Fruit fly (Drosophila melanogaster): ENCODE results near the gene CG10341.

Gene CG10341

DNA sequence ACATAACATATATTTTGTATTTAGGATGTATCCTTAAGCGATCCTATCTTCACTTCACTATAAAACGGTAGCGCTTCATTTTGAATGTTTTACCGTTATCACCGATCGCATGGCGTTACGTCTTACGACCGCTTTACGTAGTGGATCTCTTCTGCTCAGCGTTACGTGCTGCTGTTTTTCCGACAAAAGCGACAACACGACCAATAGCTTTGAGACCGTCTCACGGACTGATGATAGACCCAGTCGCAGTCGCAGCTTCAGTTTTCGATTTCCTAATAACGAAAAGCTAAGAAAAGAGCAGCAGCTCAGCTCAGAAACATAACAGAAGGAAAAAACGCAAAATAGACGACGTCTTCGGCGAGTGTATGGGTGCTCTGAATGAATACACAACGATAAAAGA is 33.8 kb downstream of the CG10341 start, which contains the start of gene CG10348:
CG10348 (minus strand) TSS at position 234 of the 400 bp plus-strand sequence.
- TF ChIP-seq gl (tag; optimal IDR thresholded peaks at IDR 0.05) (no peak), Pif1B (GFP tag; optimal IDR thresholded peaks at IDR 0.05) (no peak), CG4496 (GFP tag; IDR thresholded peaks at IDR 0.05) (no peak), CG32121 (GFP tag; IDR thresholded peaks at IDR 0.05) (no peak), D1 (tag; optimal IDR thresholded peaks at IDR 0.05) (no peak), Pif1A (GFP tag; optimal IDR thresholded peaks at IDR 0.05) (no peak), CG34367 (tag; optimal IDR thresholded peaks at IDR 0.05) (no peak)

DNA sequence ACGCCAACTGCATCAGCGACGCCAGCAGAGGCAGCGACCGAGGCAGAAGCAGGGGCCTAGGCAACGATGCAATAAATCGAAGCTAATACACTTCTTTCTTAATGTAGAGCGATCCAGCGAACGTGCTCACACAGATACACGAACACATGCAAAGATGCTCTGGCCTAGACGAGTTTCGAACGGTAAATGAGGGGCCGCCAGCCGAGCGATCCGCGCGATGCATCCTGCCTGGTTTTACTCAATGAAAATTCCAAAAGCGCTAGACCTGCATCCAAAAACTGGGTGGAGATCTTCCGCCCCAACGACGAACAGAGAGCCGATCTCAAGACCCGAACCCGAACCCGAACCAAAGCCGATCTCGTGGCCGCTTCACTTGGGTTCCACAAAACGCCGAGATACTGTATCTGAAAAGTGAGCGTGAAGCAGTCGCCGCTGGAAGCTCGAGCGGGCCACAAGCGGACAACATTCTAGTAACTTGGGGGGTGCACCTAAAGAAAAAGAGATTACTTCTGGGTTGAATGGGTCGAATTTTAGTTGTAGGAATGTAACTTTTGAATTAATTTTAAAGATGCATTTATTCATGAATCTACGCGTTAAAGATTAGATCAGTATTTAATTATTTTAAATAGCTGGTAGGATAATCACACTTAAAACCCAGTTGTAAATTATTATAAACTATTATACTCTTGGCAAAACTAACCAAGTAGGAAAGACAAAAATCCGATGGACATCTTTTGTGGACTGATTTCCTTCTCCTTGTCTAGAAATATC is 34.4 kb downstream of the CG10341 start:
- TF ChIP-seq CG15710 (tag; optimal IDR thresholded peaks at IDR 0.05) (no peak), CG32121 (GFP tag; IDR thresholded peaks at IDR 0.05) (no peak), CG8301 (tag; optimal IDR thresholded peaks at IDR 0.05) (peak; percentile 7), EcR (GFP tag; optimal IDR thresholded peaks at IDR 0.05) (no peak), CG12605 (GFP tag; IDR thresholded peaks at IDR 0.05) (peak; percentile 28; the same call in 1 of the 2 replicates), CG13204 (GFP tag; optimal IDR thresholded peaks at IDR 0.05) (peak; percentile 97), CG10348 (GFP tag; IDR thresholded peaks at IDR 0.05) (peak; percentile 19; the same call in 1 of the 2 replicates), CG17806 (tag; optimal IDR thresholded peaks at IDR 0.05) (no peak), CG8159 (tag; optimal IDR thresholded peaks at IDR 0.05) (no peak), fd96Ca (GFP tag; IDR thresholded peaks at IDR 0.05) (peak; percentile 11; the same call in 1 of the 3 replicates), gl (tag; optimal IDR thresholded peaks at IDR 0.05) (no peak), Snoo (tag; optimal IDR thresholded peaks at IDR 0.05) (no peak), Pif1B (GFP tag; optimal IDR thresholded peaks at IDR 0.05) (no peak), CG34367 (tag; optimal IDR thresholded peaks at IDR 0.05) (no peak), CG14655 (GFP tag; optimal IDR thresholded peaks at IDR 0.05) (peak; percentile 46), rn (GFP tag; IDR thresholded peaks at IDR 0.05) (no peak), D1 (tag; optimal IDR thresholded peaks at IDR 0.05) (no peak), CG9948 (tag; optimal IDR thresholded peaks at IDR 0.05) (no peak), Ets98B (GFP tag; IDR thresholded peaks at IDR 0.05) (no peak; the same call in 1 of the 2 replicates), Pif1A (GFP tag; optimal IDR thresholded peaks at IDR 0.05) (peak; percentile 38), CG4496 (GFP tag; IDR thresholded peaks at IDR 0.05) (peak; percentile 91)

DNA sequence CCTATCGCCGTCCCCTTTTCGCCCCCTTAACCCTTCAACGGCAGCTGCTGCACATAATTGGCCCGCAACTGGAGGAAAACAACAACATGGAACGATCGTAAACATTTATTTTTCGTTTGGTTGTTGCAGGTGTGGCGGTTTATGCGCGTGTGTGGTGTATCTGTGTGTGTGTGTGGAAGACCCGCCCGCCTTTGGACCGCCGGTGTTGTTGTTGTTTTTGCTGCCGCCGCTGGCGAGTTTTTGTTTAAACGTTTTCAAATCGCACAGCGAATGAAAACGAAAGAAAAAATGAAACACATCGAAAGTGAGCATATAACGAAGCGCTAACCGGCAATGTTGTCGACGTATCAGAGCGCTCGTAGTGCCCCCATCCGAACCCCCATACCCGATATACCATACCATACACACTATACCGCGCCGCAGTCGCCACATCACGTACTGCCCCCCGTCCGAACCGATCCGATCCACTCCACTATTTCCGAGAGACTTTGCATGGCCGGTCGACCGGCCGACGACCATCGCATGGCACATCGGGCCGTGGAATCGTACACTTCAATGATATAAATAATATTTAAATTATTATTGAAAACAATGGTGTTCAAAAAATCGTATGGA is 37.1 kb downstream of the CG10341 start:
- TF ChIP-seq Pif1A (GFP tag; optimal IDR thresholded peaks at IDR 0.05) (no peak), CG4496 (GFP tag; IDR thresholded peaks at IDR 0.05) (0 out of 3 replicates have a peak, but pooled peaks have one; percentile 32), CG32121 (GFP tag; IDR thresholded peaks at IDR 0.05) (peak; percentile 7; the same call in 1 of the 2 replicates), CG10348 (GFP tag; IDR thresholded peaks at IDR 0.05) (0 out of 2 replicates have a peak, but pooled peaks have one; percentile 35), rn (GFP tag; IDR thresholded peaks at IDR 0.05) (no peak), CG8301 (tag; optimal IDR thresholded peaks at IDR 0.05) (no peak), fd96Ca (GFP tag; IDR thresholded peaks at IDR 0.05) (0 out of 3 replicates have a peak, but pooled peaks have one; percentile 33), CG13204 (GFP tag; optimal IDR thresholded peaks at IDR 0.05) (peak; percentile 45), CG12605 (GFP tag; IDR thresholded peaks at IDR 0.05) (peak; percentile 10; the same call in 1 of the 2 replicates), CG15710 (tag; optimal IDR thresholded peaks at IDR 0.05) (no peak), Snoo (tag; optimal IDR thresholded peaks at IDR 0.05) (no peak)

DNA sequence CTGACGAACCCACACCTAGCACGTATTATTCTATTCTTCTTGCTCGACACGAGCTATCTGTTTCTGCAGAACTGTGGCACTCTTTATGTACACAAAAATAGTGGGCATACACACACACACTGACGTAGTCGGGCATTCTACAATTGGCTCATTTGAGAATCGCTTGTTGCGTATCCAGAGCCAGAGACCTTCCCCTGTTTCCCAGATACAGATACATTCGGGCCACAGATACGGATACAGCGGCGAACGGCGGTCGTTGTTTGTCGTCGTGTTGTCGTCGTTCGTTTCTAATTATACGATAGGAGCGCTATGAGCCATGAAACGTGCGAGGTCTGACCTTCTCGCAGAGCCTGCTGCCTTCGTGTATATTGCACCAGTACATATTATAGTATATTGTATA is 38.7 kb downstream of the CG10341 start:
- TF ChIP-seq Snoo (tag; optimal IDR thresholded peaks at IDR 0.05) (no peak), CG15710 (tag; optimal IDR thresholded peaks at IDR 0.05) (no peak), CG32121 (GFP tag; IDR thresholded peaks at IDR 0.05) (0 out of 2 replicates have a peak, but pooled peaks have one; percentile 38)

DNA sequence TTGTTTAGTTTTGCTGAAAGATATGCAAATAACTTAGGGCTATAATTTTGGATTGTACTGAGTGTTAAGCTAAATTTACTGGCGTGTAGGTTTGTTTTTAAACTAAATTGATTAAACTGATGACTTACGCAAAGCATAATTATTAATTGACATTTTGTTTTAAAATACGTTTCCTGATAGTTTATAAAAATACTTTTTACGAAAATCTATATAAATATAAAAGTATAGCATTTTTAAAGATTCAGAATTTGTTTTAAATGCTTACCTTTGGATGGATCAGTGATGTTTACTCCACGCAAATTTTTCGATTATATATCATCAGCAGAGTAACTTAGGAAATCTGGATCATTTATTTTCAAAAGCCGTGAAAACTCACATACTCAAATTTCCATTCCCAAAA is 41.5 kb downstream of the CG10341 start, which contains the start of the genes CG42752 and CG15167:
CG42752 (minus strand) TSS at position 101 of the 400 bp plus-strand sequence.
CG15167 (plus strand) TSS at position 349 of the 400 bp plus-strand sequence.
- TF ChIP-seq CG9948 (tag; optimal IDR thresholded peaks at IDR 0.05) (no peak), CG14655 (GFP tag; optimal IDR thresholded peaks at IDR 0.05) (no peak), Snoo (tag; optimal IDR thresholded peaks at IDR 0.05) (no peak), CG17806 (tag; optimal IDR thresholded peaks at IDR 0.05) (no peak), CG13204 (GFP tag; optimal IDR thresholded peaks at IDR 0.05) (no peak), gl (tag; optimal IDR thresholded peaks at IDR 0.05) (no peak), CG34367 (tag; optimal IDR thresholded peaks at IDR 0.05) (no peak), CG4496 (GFP tag; IDR thresholded peaks at IDR 0.05) (no peak), Pif1A (GFP tag; optimal IDR thresholded peaks at IDR 0.05) (no peak)

DNA sequence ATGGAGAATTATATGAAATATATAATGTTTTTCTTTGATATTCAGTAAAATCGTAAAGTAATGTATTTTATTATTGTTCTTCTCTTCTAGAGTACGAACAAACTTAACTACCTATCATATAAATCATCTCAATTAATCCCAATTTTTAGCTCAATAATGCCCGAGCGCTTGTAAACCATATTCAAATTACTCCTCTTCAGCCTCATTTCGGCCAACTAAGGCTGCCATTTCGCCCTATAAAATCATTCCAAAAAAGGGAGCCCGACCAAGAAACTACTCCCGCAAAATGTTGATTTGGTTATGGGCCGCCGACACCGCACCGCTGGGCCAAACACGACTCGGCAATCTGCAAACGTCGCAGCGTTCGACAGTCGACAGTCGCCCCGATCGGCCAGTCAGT is 44.2 kb downstream of the CG10341 start:
- peak; percentile 54 for TF ChIP-seq CG14655 (GFP tag; optimal IDR thresholded peaks at IDR 0.05)
- TF ChIP-seq CG8301 (tag; optimal IDR thresholded peaks at IDR 0.05) = no peak
- TF ChIP-seq Snoo (tag; optimal IDR thresholded peaks at IDR 0.05) = no peak
- no peak for TF ChIP-seq CG8159 (tag; optimal IDR thresholded peaks at IDR 0.05)
- TF ChIP-seq Pif1A (GFP tag; optimal IDR thresholded peaks at IDR 0.05) = no peak
- no peak for TF ChIP-seq EcR (GFP tag; optimal IDR thresholded peaks at IDR 0.05)
- no peak for TF ChIP-seq CG15710 (tag; optimal IDR thresholded peaks at IDR 0.05)
- no peak for TF ChIP-seq Pif1B (GFP tag; optimal IDR thresholded peaks at IDR 0.05)
- no peak for TF ChIP-seq CG4496 (GFP tag; IDR thresholded peaks at IDR 0.05)
- peak; percentile 24; the same call in 1 of the 2 replicates for TF ChIP-seq CG32121 (GFP tag; IDR thresholded peaks at IDR 0.05)
- no peak for TF ChIP-seq Ets98B (GFP tag; IDR thresholded peaks at IDR 0.05)
- TF ChIP-seq CG17806 (tag; optimal IDR thresholded peaks at IDR 0.05) = no peak
- no peak for TF ChIP-seq D1 (tag; optimal IDR thresholded peaks at IDR 0.05)
- TF ChIP-seq rn (GFP tag; IDR thresholded peaks at IDR 0.05) = no peak
- TF ChIP-seq CG10348 (GFP tag; IDR thresholded peaks at IDR 0.05) = no peak
- TF ChIP-seq CG9948 (tag; optimal IDR thresholded peaks at IDR 0.05) = no peak

Data from whole organism, pupa.